Worm (Caenorhabditis elegans) whole organism, young adult: ENCODE data around the gene EGAP9.3.

ENCODE experiments used
- B0336.3 ChIP-seq: fragments of 200-800 bp; sonication (Bioruptor generic); IDR thresholded peaks from 2 replicates; pipeline ENCODE4 v1.3.6; 2022; ENCODE audit warnings: missing genetic modification characterization, missing compliant biosample characterization
- D2030.7 ChIP-seq: fragments of 200-800 bp; sonication (Bioruptor generic); IDR thresholded peaks from 2 replicates; pipeline ENCODE4 v1.3.6; 2022; ENCODE audit warnings: missing genetic modification reagents, missing genetic modification characterization, missing compliant biosample characterization
- F33H1.4 ChIP-seq: fragments of 200-800 bp; sonication (Bioruptor generic); IDR thresholded peaks from 2 replicates; pipeline ENCODE4 v1.3.6; 2022; ENCODE audit warnings: missing genetic modification reagents, missing genetic modification characterization, missing compliant biosample characterization
- F37B4.10 ChIP-seq: fragments of 200-800 bp; sonication (Bioruptor generic); IDR thresholded peaks from 2 replicates; pipeline ENCODE4 v1.3.6; 2022; ENCODE audit warnings: missing genetic modification characterization, missing compliant biosample characterization
- F39B2.1 ChIP-seq: fragments of 200-800 bp; sonication (Bioruptor generic); IDR thresholded peaks from 2 replicates; pipeline ENCODE4 v1.3.6; 2022; ENCODE audit warnings: missing genetic modification reagents, missing genetic modification characterization, missing compliant biosample characterization
- Y79H2A.3 ChIP-seq: fragments of 200-800 bp; sonication (Bioruptor generic); conservative IDR thresholded peaks from 2 replicates; pipeline ENCODE4 v1.3.6; 2022; ENCODE audit warnings: missing genetic modification reagents, missing genetic modification characterization, missing compliant biosample characterization
- athp-1 ChIP-seq: sonication (generic microtip); optimal IDR thresholded peaks from 2 replicates; lab custom pipeline; 2017; ENCODE audit warnings: mild to moderate bottlenecking, missing genetic modification characterization, missing compliant biosample characterization
- attf-3 ChIP-seq: fragments of 200-800 bp; sonication (Bioruptor generic); conservative IDR thresholded peaks from 2 replicates; pipeline ENCODE4 v1.3.6; 2022; ENCODE audit warnings: missing genetic modification reagents, missing genetic modification characterization, missing compliant biosample characterization
- ceh-100 ChIP-seq: fragments of 200-800 bp; sonication (Bioruptor generic); IDR thresholded peaks from 2 replicates; pipeline ENCODE4 v1.3.6; 2022; ENCODE audit warnings: missing genetic modification reagents, missing genetic modification characterization, missing compliant biosample characterization
- ceh-79 ChIP-seq: sonication (generic microtip); optimal IDR thresholded peaks from 2 replicates; lab custom pipeline; 2017; ENCODE audit warnings: mild to moderate bottlenecking, missing genetic modification characterization, missing compliant biosample characterization
- chd-7 ChIP-seq: sonication (generic microtip); optimal IDR thresholded peaks from 2 replicates; lab custom pipeline; 2016; ENCODE audit warnings: mild to moderate bottlenecking, missing genetic modification characterization, moderate library complexity, missing compliant biosample characterization
- die-1 ChIP-seq: sonication (generic microtip); optimal IDR thresholded peaks from 2 replicates; lab custom pipeline; 2016; ENCODE audit warnings: missing genotype, mild to moderate bottlenecking, missing genetic modification characterization, missing compliant biosample characterization
- dox-1 ChIP-seq: fragments of 200-800 bp; sonication (Bioruptor generic); IDR thresholded peaks from 2 replicates; pipeline ENCODE4 v1.3.6; 2022; ENCODE audit warnings: missing genetic modification reagents, missing genetic modification characterization, missing compliant biosample characterization
- ekl-4 ChIP-seq: fragments of 200-800 bp; sonication (Bioruptor generic); IDR thresholded peaks from 2 replicates; pipeline ENCODE4 v1.3.6; 2022; ENCODE audit warnings: missing genetic modification reagents, missing genetic modification characterization, missing compliant biosample characterization
- fkh-3 ChIP-seq: sonication (generic microtip); optimal IDR thresholded peaks from 2 replicates; lab custom pipeline; 2016; ENCODE audit warnings: mild to moderate bottlenecking, missing genetic modification characterization, missing compliant biosample characterization
- gei-17 ChIP-seq: fragments of 200-800 bp; sonication (Bioruptor generic); optimal IDR thresholded peaks from 2 replicates; lab custom pipeline; 2018; ENCODE audit warnings: mild to moderate bottlenecking, missing genetic modification characterization, missing compliant biosample characterization
- hlh-12 ChIP-seq: sonication (generic microtip); optimal IDR thresholded peaks from 2 replicates; lab custom pipeline; 2016; ENCODE audit warnings: missing genetic modification characterization, missing compliant biosample characterization
- hmg-1.2 ChIP-seq: fragments of 200-800 bp; sonication (Bioruptor generic); IDR thresholded peaks from 2 replicates; pipeline ENCODE4 v1.3.6; 2022; ENCODE audit warnings: missing genetic modification reagents, missing genetic modification characterization, missing compliant biosample characterization
- hmg-20 ChIP-seq: fragments of 200-800 bp; sonication (Bioruptor generic); IDR thresholded peaks from 2 replicates; pipeline ENCODE4 v1.3.6; 2022; ENCODE audit warnings: missing genetic modification reagents, missing genetic modification characterization, missing compliant biosample characterization
- let-526 ChIP-seq: fragments of 200-800 bp; sonication (Bioruptor generic); IDR thresholded peaks from 2 replicates; pipeline ENCODE4 v1.3.6; 2022; ENCODE audit warnings: missing genetic modification reagents, missing genetic modification characterization, missing compliant biosample characterization
- lsl-1 ChIP-seq: fragments of 200-800 bp; sonication (Bioruptor generic); optimal IDR thresholded peaks from 2 replicates; lab custom pipeline; 2018; ENCODE audit warnings: mild to moderate bottlenecking, missing genetic modification characterization, moderate library complexity, missing compliant biosample characterization
- madf-6 ChIP-seq: fragments of 200-800 bp; sonication (Bioruptor generic); IDR thresholded peaks from 2 replicates; pipeline ENCODE4 v1.3.6; 2022; ENCODE audit warnings: missing genetic modification reagents, missing genetic modification characterization, missing compliant biosample characterization
- mcd-1 ChIP-seq: fragments of 200-800 bp; sonication (Bioruptor generic); IDR thresholded peaks from 2 replicates; pipeline ENCODE4 v1.3.6; 2022; ENCODE audit warnings: missing genetic modification reagents, missing genetic modification characterization, missing compliant biosample characterization
- mes-4 ChIP-seq: sonication (generic microtip); optimal IDR thresholded peaks from 2 replicates; lab custom pipeline; 2016; ENCODE audit warnings: missing genotype, missing genetic modification characterization, missing compliant biosample characterization
- nfya-1 ChIP-seq: sonication (generic microtip); optimal IDR thresholded peaks from 2 replicates; lab custom pipeline; 2017; ENCODE audit warnings: antibody characterized with exemption, missing compliant biosample characterization, missing genetic modification characterization, borderline replicate concordance; ENCODE audit not compliant: insufficient read depth
- pbrm-1 ChIP-seq: fragments of 200-800 bp; sonication (Bioruptor generic); IDR thresholded peaks from 2 replicates; pipeline ENCODE4 v1.3.6; 2022; ENCODE audit warnings: missing genetic modification reagents, missing genetic modification characterization, missing compliant biosample characterization
- rcor-1 ChIP-seq: fragments of 200-800 bp; sonication (Bioruptor generic); IDR thresholded peaks from 2 replicates; pipeline ENCODE4 v1.3.6; 2022; ENCODE audit warnings: missing genetic modification reagents, missing genetic modification characterization, missing compliant biosample characterization
- tbp1 ChIP-seq: fragments of 200-800 bp; sonication (Bioruptor generic); optimal IDR thresholded peaks from 2 replicates; lab custom pipeline; 2018; ENCODE audit warnings: mild to moderate bottlenecking, missing genetic modification characterization, missing compliant biosample characterization
- tbx-9 ChIP-seq: sonication (generic microtip); optimal IDR thresholded peaks from 2 replicates; lab custom pipeline; 2016; ENCODE audit warnings: borderline replicate concordance, missing genetic modification characterization, inconsistent platforms, missing compliant biosample characterization
- tlf-1 ChIP-seq: fragments of 200-800 bp; sonication (Bioruptor generic); optimal IDR thresholded peaks from 2 replicates; lab custom pipeline; 2018; ENCODE audit warnings: mild to moderate bottlenecking, missing genetic modification characterization, missing compliant biosample characterization
- ztf-22 ChIP-seq: fragments of 200-800 bp; sonication (Bioruptor generic); optimal IDR thresholded peaks from 2 replicates; lab custom pipeline; 2018; ENCODE audit warnings: mild to moderate bottlenecking, missing genetic modification characterization, moderate library complexity, missing compliant biosample characterization
- ztf-25 ChIP-seq: fragments of 200-800 bp; sonication (Bioruptor generic); IDR thresholded peaks from 2 replicates; pipeline ENCODE4 v1.3.6; 2022; ENCODE audit warnings: missing genetic modification reagents, missing genetic modification characterization, missing compliant biosample characterization

The EGAP9.3 gene

DNA sequence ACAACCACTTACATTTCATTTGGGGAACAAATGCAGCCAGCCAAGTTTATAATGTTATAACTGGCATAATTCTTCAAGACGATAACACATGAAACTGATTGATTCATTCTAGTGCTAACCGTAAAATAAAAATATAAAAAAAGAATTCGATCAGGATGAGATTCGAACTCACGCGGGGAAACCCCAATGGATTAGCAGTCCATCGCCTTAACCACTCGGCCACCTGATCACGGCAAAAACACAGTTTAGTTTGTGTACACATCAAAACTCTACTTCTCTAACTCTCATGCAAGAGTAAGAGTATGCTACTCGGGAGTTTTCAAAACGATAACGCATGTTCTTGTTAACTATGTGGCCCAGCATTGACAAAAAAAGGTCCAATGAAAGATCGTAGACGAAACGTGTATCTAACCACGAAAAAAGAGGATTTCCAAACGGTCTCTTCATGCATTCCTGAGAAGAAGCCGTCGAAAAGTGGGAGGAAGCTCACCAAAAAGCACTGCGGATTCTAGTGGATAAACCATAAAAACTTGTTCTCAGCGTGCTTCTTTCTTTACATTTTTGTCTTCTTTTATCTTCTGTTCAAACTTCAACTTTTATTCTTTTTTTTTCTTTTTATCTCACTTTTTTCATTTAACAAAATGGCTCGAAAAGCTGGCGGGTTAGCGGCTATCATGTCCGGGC, 28.1 kb downstream of the EGAP9.3 start, which contains the start of gene twk-10 (continued):
- TF ChIP-seq gei-17 (GFP tag; lab: Kevin White, UChicago) (no peak), pbrm-1 (GFP tag; lab: Robert Waterston, UW) (peak; percentile 52; the same call in 1 of the 2 replicates), ceh-100 (GFP tag; lab: Robert Waterston, UW) (no peak), ztf-22 (GFP tag; lab: Kevin White, UChicago) (no peak), lsl-1 (GFP tag; lab: Kevin White, UChicago) (peak; percentile 7), rcor-1 (GFP tag; lab: Robert Waterston, UW) (peak; percentile 52; the same call in 1 of the 2 replicates), dox-1 (GFP tag; lab: Robert Waterston, UW) (peak; percentile 72; the same call in 1 of the 2 replicates), tbp1 (GFP tag; lab: Kevin White, UChicago) (peak; percentile 94), let-526 (GFP tag; lab: Robert Waterston, UW) (no peak)

- TF ChIP-seq athp-1 (tag; lab: Kevin White, UChicago) (no peak), hmg-20 (GFP tag; lab: Robert Waterston, UW) (no peak), Y79H2A.3 (no peak), tbx-9 (tag; lab: Kevin White, UChicago) (no peak), F37B4.10 (no peak), let-526 (GFP tag; lab: Robert Waterston, UW) (no peak), ceh-100 (GFP tag; lab: Robert Waterston, UW) (no peak), tlf-1 (no peak)
These were observed 30.1 kb downstream of the EGAP9.3 start, which contains the start of gene lipl-4 for ce11 chrV:6549871-6550270. lipl-4 (plus strand) TSS chrV:6550171.

DNA sequence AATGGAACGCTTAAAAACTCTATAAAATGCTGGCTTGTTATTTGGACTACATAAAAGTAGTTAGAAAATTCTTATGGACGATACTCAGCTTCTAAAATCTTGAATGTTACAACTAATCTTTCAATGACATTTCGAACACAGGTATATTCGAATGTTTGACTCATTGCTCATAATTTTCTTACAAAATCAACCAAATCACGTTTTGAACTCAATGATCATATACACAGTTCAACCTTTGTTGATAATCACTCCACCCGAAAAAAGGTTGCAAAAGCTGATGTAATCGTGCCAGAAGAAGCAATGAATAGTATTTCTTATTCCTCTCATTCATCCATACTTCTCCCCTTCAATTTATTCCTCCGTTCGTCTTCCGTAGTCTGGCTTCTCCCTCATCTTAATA, 30.8 kb downstream of the EGAP9.3 start, which contains the start of gene K04A8.20:
K04A8.20 (plus strand) TSS at position 301 of the 400 bp plus-strand sequence.
- TF ChIP-seq madf-6 (GFP tag; lab: Robert Waterston, UW) (no peak), F39B2.1 (GFP tag; lab: Robert Waterston, UW) (no peak), hmg-1.2 (no peak), pbrm-1 (GFP tag; lab: Robert Waterston, UW) (no peak), D2030.7 (GFP tag; lab: Robert Waterston, UW) (no peak), hlh-12 (no peak), mcd-1 (GFP tag; lab: Robert Waterston, UW) (no peak), ztf-25 (GFP tag; lab: Robert Waterston, UW) (no peak), chd-7 (tag; lab: Kevin White, UChicago) (no peak), ekl-4 (GFP tag; lab: Robert Waterston, UW) (no peak), nfya-1 (tag; lab: Kevin White, UChicago) (no peak), athp-1 (tag; lab: Kevin White, UChicago) (no peak), die-1 (no peak), B0336.3 (GFP tag; lab: Robert Waterston, UW) (no peak)
- TF ChIP-seq, all 124 proteins: peak for 0

DNA sequence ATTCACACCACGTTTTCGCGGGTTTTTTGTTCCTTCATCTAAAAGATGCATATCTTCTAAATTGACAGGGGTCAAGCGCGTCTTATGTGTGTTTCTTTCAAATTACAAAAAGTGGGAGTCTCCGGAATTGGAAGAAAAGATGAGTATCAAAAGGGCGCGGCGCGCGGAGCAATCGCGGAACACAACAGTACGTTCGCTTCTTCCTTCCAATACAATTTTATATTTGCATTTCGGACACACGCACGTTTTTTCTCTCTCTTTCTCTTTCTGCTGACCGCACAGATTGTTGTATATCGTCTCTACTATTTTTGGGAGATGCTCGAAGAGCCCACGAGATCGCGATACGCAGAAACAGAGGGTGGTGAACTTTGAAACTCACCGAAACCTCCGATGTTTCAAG, 31.6 kb downstream of the EGAP9.3 start:
- no peak for TF ChIP-seq mes-4 (tag; lab: Kevin White, UChicago)
- no peak for TF ChIP-seq fkh-3
- no peak for TF ChIP-seq lsl-1 (GFP tag; lab: Kevin White, UChicago)
- no peak for TF ChIP-seq F33H1.4 (GFP tag; lab: Robert Waterston, UW)
- no peak for TF ChIP-seq attf-3 (GFP tag; lab: Robert Waterston, UW)
- no peak for TF ChIP-seq ceh-79 (tag; lab: Kevin White, UChicago)
- TF ChIP-seq, all 124 proteins: peak for 0
